Worm (Caenorhabditis elegans) whole organism, L2 larva: Measurements from ENCODE around the gene C18E9.7.

Experiments used
- C34F6.9 ChIP-seq: fragments of 150-350 bp; optimal IDR thresholded peaks from 2 replicates; lab custom pipeline; 2014; ENCODE audit warnings: missing biosample characterization, missing genetic modification characterization
- F13H6.1 ChIP-seq: sonication (generic microtip); optimal IDR thresholded peaks from 2 replicates; lab custom pipeline; 2016; ENCODE audit warnings: missing genetic modification characterization, missing compliant biosample characterization
- R02D3.7 ChIP-seq: fragments of 150-350 bp; optimal IDR thresholded peaks from 2 replicates; lab custom pipeline; 2014; ENCODE audit warnings: missing biosample characterization, missing genetic modification characterization
- Y55F3AM.14 ChIP-seq: fragments of 200-800 bp; sonication (Bioruptor generic); optimal IDR thresholded peaks from 2 replicates; lab custom pipeline; 2018; ENCODE audit warnings: mild to moderate bottlenecking, missing genetic modification characterization, missing compliant biosample characterization
- ZK546.5 ChIP-seq: sonication (generic microtip); optimal IDR thresholded peaks from 2 replicates; lab custom pipeline; 2017; ENCODE audit warnings: missing biosample characterization, missing genetic modification characterization
- alr-1 ChIP-seq: fragments of 150-350 bp; optimal IDR thresholded peaks from 2 replicates; lab custom pipeline; 2014; ENCODE audit warnings: missing biosample characterization, missing genetic modification characterization
- aly-2 ChIP-seq: fragments of 150-350 bp; optimal IDR thresholded peaks from 2 replicates; lab custom pipeline; 2014; ENCODE audit warnings: missing biosample characterization, missing genetic modification characterization
- ama-1 ChIP-seq: fragments of 150-350 bp; optimal IDR thresholded peaks from 2 replicates; lab custom pipeline; 2018; ENCODE audit warnings: inconsistent platforms
- blmp-1 ChIP-seq: sonication (generic microtip); optimal IDR thresholded peaks from 2 replicates; lab custom pipeline; 2017; ENCODE audit warnings: missing genetic modification characterization, mild to moderate bottlenecking, missing compliant biosample characterization, antibody characterized with exemption, moderate library complexity; ENCODE audit not compliant: insufficient read depth
- ceh-16 ChIP-seq: fragments of 150-350 bp; optimal IDR thresholded peaks from 2 replicates; lab custom pipeline; 2014; ENCODE audit warnings: missing biosample characterization, missing genetic modification characterization
- ceh-82 ChIP-seq: fragments of 150-350 bp; optimal IDR thresholded peaks from 2 replicates; lab custom pipeline; 2014; ENCODE audit warnings: missing biosample characterization, missing genetic modification characterization
- crh-2 ChIP-seq: sonication (generic microtip); optimal IDR thresholded peaks from 2 replicates; lab custom pipeline; 2017; ENCODE audit warnings: missing biosample characterization, missing genetic modification characterization
- dmd-4 ChIP-seq: sonication (generic microtip); optimal IDR thresholded peaks from 2 replicates; lab custom pipeline; 2017; ENCODE audit warnings: missing biosample characterization, missing genetic modification characterization
- egl-27 ChIP-seq: sonication (generic microtip); optimal IDR thresholded peaks from 3 replicates; lab custom pipeline; 2017; ENCODE audit warnings: missing biosample characterization, missing genetic modification reagents, missing genetic modification characterization
- elt-3 ChIP-seq: sonication (generic microtip); optimal IDR thresholded peaks from 2 replicates; lab custom pipeline; 2017; ENCODE audit warnings: missing biosample characterization, missing genetic modification characterization
- fos-1 ChIP-seq: fragments of 150-350 bp; optimal IDR thresholded peaks from 2 replicates; lab custom pipeline; 2014; ENCODE audit warnings: missing biosample characterization, missing genetic modification characterization
- gmeb-1 ChIP-seq: fragments of 150-350 bp; optimal IDR thresholded peaks from 2 replicates; lab custom pipeline; 2014; ENCODE audit warnings: missing biosample characterization, missing genetic modification characterization
- lin-11 ChIP-seq: fragments of 150-350 bp; sonication (generic microtip); optimal IDR thresholded peaks from 2 replicates; lab custom pipeline; 2014; ENCODE audit warnings: missing biosample characterization, missing genetic modification characterization, inconsistent platforms, mixed read lengths
- lin-13 ChIP-seq: fragments of 150-350 bp; optimal IDR thresholded peaks from 2 replicates; lab custom pipeline; 2014; ENCODE audit warnings: missing biosample characterization, missing genetic modification reagents, missing genetic modification characterization
- lin-39 ChIP-seq: fragments of 150-350 bp; optimal IDR thresholded peaks from 2 replicates; lab custom pipeline; 2014; ENCODE audit warnings: missing biosample characterization, missing genetic modification reagents, missing genetic modification characterization
- lsy-2 ChIP-seq, 2 experiments: fragments of 150-350 bp in 1 of 2; sonication (generic microtip) in 1 of 2; optimal IDR thresholded peaks; 2 replicates each; lab custom pipeline; 2014 to 2017; ENCODE audit warnings: missing biosample characterization in 2 of 2, missing genetic modification characterization in 2 of 2
- mab-5 ChIP-seq: fragments of 150-350 bp; optimal IDR thresholded peaks from 2 replicates; lab custom pipeline; 2014; ENCODE audit warnings: missing biosample characterization, missing genetic modification characterization
- mbf-1 ChIP-seq: sonication (generic microtip); optimal IDR thresholded peaks from 2 replicates; lab custom pipeline; 2017; ENCODE audit warnings: missing biosample characterization, missing genetic modification characterization
- mdl-1 ChIP-seq, 2 experiments: fragments of 150-350 bp in 1 of 2; sonication (generic microtip) in 1 of 2; optimal IDR thresholded peaks; 2 replicates each; lab custom pipeline; 2017; ENCODE audit warnings: missing biosample characterization in 2 of 2, missing genetic modification characterization in 2 of 2
- nhr-10 ChIP-seq: sonication (generic microtip); optimal IDR thresholded peaks from 2 replicates; lab custom pipeline; 2017; ENCODE audit warnings: missing biosample characterization, missing genetic modification characterization
- nhr-11 ChIP-seq: fragments of 150-350 bp; optimal IDR thresholded peaks from 2 replicates; lab custom pipeline; 2014; ENCODE audit warnings: missing biosample characterization, missing genetic modification characterization
- nhr-12 ChIP-seq: fragments of 150-350 bp; optimal IDR thresholded peaks from 2 replicates; lab custom pipeline; 2014; ENCODE audit warnings: missing biosample characterization, missing genetic modification characterization
- nhr-129 ChIP-seq: fragments of 150-350 bp; optimal IDR thresholded peaks from 2 replicates; lab custom pipeline; 2014; ENCODE audit warnings: missing biosample characterization, missing genetic modification characterization
- nhr-21 ChIP-seq: fragments of 150-350 bp; optimal IDR thresholded peaks from 2 replicates; lab custom pipeline; 2014; ENCODE audit warnings: missing biosample characterization, missing genetic modification characterization
- nhr-23 ChIP-seq: fragments of 150-350 bp; optimal IDR thresholded peaks from 2 replicates; lab custom pipeline; 2014; ENCODE audit warnings: missing biosample characterization, missing genetic modification reagents, missing genetic modification characterization
- nhr-237 ChIP-seq: fragments of 150-350 bp; optimal IDR thresholded peaks from 2 replicates; lab custom pipeline; 2014; ENCODE audit warnings: missing biosample characterization, missing genetic modification characterization
- nhr-25 ChIP-seq: fragments of 150-350 bp; sonication (generic microtip); optimal IDR thresholded peaks from 3 replicates; lab custom pipeline; 2014; ENCODE audit warnings: missing biosample characterization, missing genetic modification characterization
- nhr-6 ChIP-seq: fragments of 150-350 bp; optimal IDR thresholded peaks from 2 replicates; lab custom pipeline; 2014; ENCODE audit warnings: missing biosample characterization, missing genetic modification characterization
- nhr-77 ChIP-seq: fragments of 150-350 bp; optimal IDR thresholded peaks from 2 replicates; lab custom pipeline; 2014; ENCODE audit warnings: missing biosample characterization, missing genetic modification characterization
- sem-4 ChIP-seq: fragments of 150-350 bp; optimal IDR thresholded peaks from 2 replicates; lab custom pipeline; 2014; ENCODE audit warnings: missing biosample characterization, missing genetic modification reagents, missing genetic modification characterization
- skn-1 ChIP-seq: sonication (generic microtip); optimal IDR thresholded peaks from 2 replicates; lab custom pipeline; 2017; ENCODE audit warnings: missing biosample characterization, missing genetic modification characterization
- sma-3 ChIP-seq: sonication (generic microtip); optimal IDR thresholded peaks from 2 replicates; lab custom pipeline; 2016; ENCODE audit warnings: missing genetic modification reagents, missing genetic modification characterization, missing compliant biosample characterization
- sma-9 ChIP-seq, 2 experiments: fragments of 150-350 bp in 1 of 2; sonication (generic microtip) in 1 of 2; optimal IDR thresholded peaks; 2 replicates each; lab custom pipeline; 2014 to 2016; ENCODE audit warnings: missing genetic modification characterization in 2 of 2, mild to moderate bottlenecking in 1 of 2, missing biosample characterization in 1 of 2, missing compliant biosample characterization in 1 of 2, missing genetic modification reagents in 1 of 2, moderate library complexity in 1 of 2
- snpc-4 ChIP-seq: fragments of 150-350 bp; optimal IDR thresholded peaks from 2 replicates; lab custom pipeline; 2014; ENCODE audit warnings: missing biosample characterization, missing genetic modification characterization
- unc-55 ChIP-seq: fragments of 150-350 bp; sonication (generic microtip); optimal IDR thresholded peaks from 3 replicates; lab custom pipeline; 2014; ENCODE audit warnings: missing biosample characterization, missing genetic modification reagents, missing genetic modification characterization
- unc-62 ChIP-seq: fragments of 150-350 bp; optimal IDR thresholded peaks from 2 replicates; lab custom pipeline; 2014; ENCODE audit warnings: missing biosample characterization, missing genetic modification reagents, missing genetic modification characterization
- zag-1 ChIP-seq: fragments of 150-350 bp; optimal IDR thresholded peaks from 2 replicates; lab custom pipeline; 2014; ENCODE audit warnings: missing biosample characterization, missing genetic modification characterization
- ztf-1 ChIP-seq: fragments of 200-800 bp; sonication (Bioruptor generic); conservative IDR thresholded peaks from 2 replicates; pipeline ENCODE4 v1.3.6; 2022; ENCODE audit warnings: missing genetic modification characterization, missing compliant biosample characterization
- ztf-11 ChIP-seq: sonication (generic microtip); optimal IDR thresholded peaks from 2 replicates; lab custom pipeline; 2017; ENCODE audit warnings: missing biosample characterization, missing genetic modification characterization
- ztf-4 ChIP-seq: fragments of 150-350 bp; optimal IDR thresholded peaks from 2 replicates; lab custom pipeline; 2014; ENCODE audit warnings: missing biosample characterization, missing genetic modification characterization

Gene C18E9.7

DNA sequence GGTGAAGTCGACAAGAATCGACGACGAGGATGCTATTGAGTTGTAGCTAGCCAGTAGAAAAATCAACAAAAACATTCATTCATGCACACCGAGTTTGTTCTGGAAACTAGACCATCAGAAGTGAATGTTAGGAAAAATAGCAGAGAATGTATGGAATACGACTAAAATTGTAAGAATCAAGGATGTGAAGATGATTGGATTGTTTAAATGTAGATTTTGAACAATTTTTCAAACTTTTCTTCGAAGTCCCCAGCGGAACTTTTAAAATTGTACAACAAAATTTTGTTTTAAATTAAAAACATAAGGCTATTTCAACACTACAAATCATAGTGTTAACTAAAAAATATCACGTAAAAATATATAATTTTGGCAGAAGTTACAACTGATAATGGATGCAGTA is at the start of gene C18E9.7:
C18E9.7 (minus strand) TSS at position 101 of the 400 bp plus-strand sequence.
- no peak for TF ChIP-seq sma-9 (GFP tag; optimal IDR thresholded peaks at IDR 0.05; lab: Kevin White, UChicago)
- no peak for TF ChIP-seq sma-9 (tag; optimal IDR thresholded peaks at IDR 0.05; lab: Kevin White, UChicago)
- no peak for TF ChIP-seq ceh-16
- no peak for TF ChIP-seq sem-4 (tag; lab: Kevin White, UChicago)
- TF ChIP-seq nhr-21 = no peak
- no peak for TF ChIP-seq nhr-25 (tag; lab: Kevin White, UChicago)
- no peak for TF ChIP-seq skn-1
- no peak for TF ChIP-seq blmp-1 (tag; lab: Kevin White, UChicago)
- TF ChIP-seq mdl-1 (tag; optimal IDR thresholded peaks at IDR 0.05; lab: Kevin White, UChicago) = no peak
- TF ChIP-seq lin-39 (tag; lab: Kevin White, UChicago) = no peak
- TF ChIP-seq snpc-4 = no peak
- TF ChIP-seq unc-55 (GFP tag; lab: Kevin White, UChicago) = no peak
- TF ChIP-seq lsy-2 (tag; optimal IDR thresholded peaks at IDR 0.05; lab: Kevin White, UChicago) = no peak
- no peak for TF ChIP-seq lin-11 (tag; lab: Kevin White, UChicago)
- TF ChIP-seq elt-3 (tag; lab: Kevin White, UChicago) = no peak
- no peak for TF ChIP-seq nhr-10 (tag; lab: Kevin White, UChicago)
- TF ChIP-seq nhr-12 (tag; lab: Kevin White, UChicago) = no peak
- TF ChIP-seq nhr-237 (tag; lab: Kevin White, UChicago) = no peak
- TF ChIP-seq, all 48 proteins: peak for 0

DNA sequence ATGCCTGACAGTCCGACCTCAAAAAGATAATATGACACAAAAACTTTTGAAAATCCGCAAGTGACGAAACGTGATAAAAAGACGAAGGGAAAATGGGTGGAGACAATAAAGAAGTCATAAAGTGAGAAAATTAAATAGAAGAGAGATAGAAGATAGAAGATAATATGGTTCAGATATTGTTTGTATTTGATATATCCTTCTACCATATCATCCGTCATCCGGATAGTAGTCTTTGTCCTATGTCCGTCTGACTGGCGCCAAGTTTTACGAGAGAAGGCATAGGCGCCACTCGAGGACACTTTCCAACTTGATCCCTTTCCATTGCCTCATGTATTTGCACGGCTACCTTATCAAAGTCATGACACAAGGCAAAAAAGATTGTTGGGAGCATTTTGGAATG is 49.3 kb upstream of the C18E9.7 start:
- TF ChIP-seq lin-39 (tag; lab: Kevin White, UChicago) (no peak), nhr-77 (tag; lab: Kevin White, UChicago) (no peak), nhr-12 (tag; lab: Kevin White, UChicago) (no peak), nhr-129 (tag; lab: Kevin White, UChicago) (peak; percentile 30), sma-3 (GFP tag; lab: Kevin White, UChicago) (peak; percentile 77), nhr-23 (tag; lab: Kevin White, UChicago) (no peak), nhr-21 (peak; percentile 47), fos-1 (peak; percentile 10), dmd-4 (no peak), F13H6.1 (tag; lab: Kevin White, UChicago) (no peak), sma-9 (GFP tag; optimal IDR thresholded peaks at IDR 0.05; lab: Kevin White, UChicago) (peak; percentile 36), sma-9 (tag; optimal IDR thresholded peaks at IDR 0.05; lab: Kevin White, UChicago) (no peak)

DNA sequence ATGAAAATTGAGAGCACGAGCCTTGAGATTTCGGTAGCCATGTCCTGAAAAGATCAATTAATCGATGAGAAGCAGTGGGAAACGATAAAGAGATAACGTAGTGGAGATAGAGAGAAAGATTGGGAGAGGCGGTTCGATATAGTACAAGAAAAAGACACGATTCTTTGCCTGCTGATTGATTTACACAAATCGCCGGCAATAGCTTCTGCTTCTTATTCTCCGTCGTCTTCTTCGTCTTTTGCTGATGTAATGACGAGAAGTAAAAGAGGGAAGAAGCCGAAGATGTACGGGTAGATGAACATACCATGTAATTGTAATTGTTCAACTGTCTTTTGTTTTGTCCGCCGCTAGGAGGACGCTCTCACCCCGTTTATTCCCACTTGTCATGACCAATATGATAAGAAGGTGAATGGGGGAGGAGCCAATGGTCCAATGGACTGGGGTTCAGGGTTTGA is 46.7 kb upstream of the C18E9.7 start, which contains the start of gene F37B12.1:
F37B12.1 (minus strand) TSS at position 51 of the 455 bp plus-strand sequence.
- TF ChIP-seq lin-39 (tag; lab: Kevin White, UChicago) = no peak
- no peak for TF ChIP-seq C34F6.9
- no peak for TF ChIP-seq mbf-1 (tag; lab: Kevin White, UChicago)
- no peak for TF ChIP-seq ZK546.5
- TF ChIP-seq ceh-82 = no peak
- TF ChIP-seq aly-2 (tag; lab: Kevin White, UChicago) = no peak
- no peak for TF ChIP-seq F13H6.1 (tag; lab: Kevin White, UChicago)
- no peak for TF ChIP-seq ceh-16
- no peak for TF ChIP-seq unc-55 (GFP tag; lab: Kevin White, UChicago)
- no peak for TF ChIP-seq zag-1 (tag; lab: Kevin White, UChicago)
- TF ChIP-seq nhr-25 (tag; lab: Kevin White, UChicago) = no peak
- TF ChIP-seq ztf-4 = no peak
- TF ChIP-seq dmd-4 = no peak
- TF ChIP-seq gmeb-1 (tag; lab: Kevin White, UChicago) = no peak
- no peak for TF ChIP-seq snpc-4
- TF ChIP-seq, all 48 proteins: peak for 0

DNA sequence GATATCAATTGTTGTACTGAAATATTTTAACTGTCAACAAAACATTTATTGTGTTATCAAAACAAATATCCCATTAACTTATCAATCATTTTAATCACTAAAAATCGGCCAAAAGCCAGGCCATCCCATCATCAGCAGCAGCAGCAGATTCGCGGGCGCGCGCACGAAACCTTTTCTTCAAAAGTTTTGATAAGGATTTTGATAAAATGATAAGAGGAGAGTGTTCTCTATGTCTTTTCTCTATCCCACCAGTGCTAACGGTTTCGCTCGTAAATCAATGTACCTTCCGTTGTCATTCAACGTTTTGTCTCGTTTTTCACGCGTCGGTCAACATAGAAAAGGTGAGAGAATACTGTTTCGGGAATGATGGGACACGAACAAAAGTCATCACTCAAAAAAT is 45.5 kb upstream of the C18E9.7 start:
- no peak for TF ChIP-seq ztf-4
- TF ChIP-seq sem-4 (tag; lab: Kevin White, UChicago) = no peak
- no peak for TF ChIP-seq nhr-6
- no peak for TF ChIP-seq egl-27 (tag; lab: Kevin White, UChicago)
- no peak for TF ChIP-seq lin-13
- no peak for TF ChIP-seq aly-2 (tag; lab: Kevin White, UChicago)
- peak; percentile 26 for TF ChIP-seq nhr-25 (tag; lab: Kevin White, UChicago)
- no peak for TF ChIP-seq blmp-1 (tag; lab: Kevin White, UChicago)
- no peak for TF ChIP-seq mab-5 (tag; lab: Kevin White, UChicago)
- peak; percentile 32 for TF ChIP-seq nhr-21
- TF ChIP-seq snpc-4 = no peak
- TF ChIP-seq Y55F3AM.14 (GFP tag; lab: Kevin White, UChicago) = no peak
- no peak for TF ChIP-seq mdl-1 (tag; optimal IDR thresholded peaks at IDR 0.05; lab: Kevin White, UChicago)
- no peak for TF ChIP-seq R02D3.7 (tag; lab: Kevin White, UChicago)
- no peak for TF ChIP-seq nhr-237 (tag; lab: Kevin White, UChicago)
- TF ChIP-seq ama-1 = no peak
- TF ChIP-seq ztf-1 (GFP tag; lab: Robert Waterston, UW) = no peak
- peak; percentile 17 for TF ChIP-seq fos-1
- TF ChIP-seq C34F6.9 = no peak
- no peak for TF ChIP-seq alr-1 (tag; lab: Kevin White, UChicago)
- no peak for TF ChIP-seq F13H6.1 (tag; lab: Kevin White, UChicago)
- no peak for TF ChIP-seq lsy-2 (tag; optimal IDR thresholded peaks at IDR 0.05; lab: Kevin White, UChicago)
- no peak for TF ChIP-seq skn-1
- TF ChIP-seq unc-62 = no peak
- no peak for TF ChIP-seq nhr-129 (tag; lab: Kevin White, UChicago)
- no peak for TF ChIP-seq ZK546.5
- TF ChIP-seq crh-2 (tag; lab: Kevin White, UChicago) = no peak
- TF ChIP-seq nhr-11 (tag; lab: Kevin White, UChicago) = no peak
- TF ChIP-seq ztf-11 (tag; lab: Kevin White, UChicago) = no peak
- TF ChIP-seq dmd-4 = no peak
